Worm (Caenorhabditis elegans) whole organism, L3 larva: ENCODE data around the gene clec-153.

Source experiments
- R02D3.7 ChIP-seq: fragments of 150-350 bp; optimal IDR thresholded peaks from 2 replicates; lab custom pipeline; 2014; ENCODE audit warnings: missing biosample characterization, missing genetic modification characterization
- ZK546.5 ChIP-seq: sonication (generic microtip); optimal IDR thresholded peaks from 2 replicates; lab custom pipeline; 2017; ENCODE audit warnings: missing biosample characterization, missing genetic modification characterization
- ceh-16 ChIP-seq: sonication (generic microtip); optimal IDR thresholded peaks from 2 replicates; lab custom pipeline; 2017; ENCODE audit warnings: missing biosample characterization, missing genetic modification characterization
- ceh-82 ChIP-seq: fragments of 150-350 bp; optimal IDR thresholded peaks from 2 replicates; lab custom pipeline; 2014; ENCODE audit warnings: missing biosample characterization, missing genetic modification characterization
- daf-12 ChIP-seq: fragments of 150-350 bp; optimal IDR thresholded peaks from 2 replicates; lab custom pipeline; 2014; ENCODE audit warnings: missing biosample characterization, missing genetic modification reagents, missing genetic modification characterization
- egl-27 ChIP-seq: sonication (generic microtip); optimal IDR thresholded peaks from 4 replicates; lab custom pipeline; 2017; ENCODE audit warnings: missing biosample characterization, missing genetic modification reagents, missing genetic modification characterization
- elt-2 ChIP-seq: sonication (generic microtip); optimal IDR thresholded peaks from 2 replicates; lab custom pipeline; 2016; ENCODE audit warnings: missing genetic modification reagents, mild to moderate bottlenecking, missing genetic modification characterization, missing compliant biosample characterization
- elt-3 ChIP-seq, 3 experiments: fragments of 150-350 bp in 1 of 3; sonication (generic microtip) in 2 of 3; optimal IDR thresholded peaks; 2 replicates in 2 of 3; 4 replicates in 1 of 3; lab custom pipeline; 2014 to 2017; ENCODE audit warnings: missing biosample characterization in 3 of 3, missing genetic modification characterization in 3 of 3
- fkh-10 ChIP-seq: sonication (generic microtip); optimal IDR thresholded peaks from 2 replicates; lab custom pipeline; 2017; ENCODE audit warnings: missing biosample characterization, missing genetic modification reagents, missing genetic modification characterization
- fkh-2 ChIP-seq: fragments of 150-350 bp; optimal IDR thresholded peaks from 2 replicates; lab custom pipeline; 2014; ENCODE audit warnings: missing biosample characterization, missing genetic modification reagents, missing genetic modification characterization
- fos-1 ChIP-seq: fragments of 150-350 bp; optimal IDR thresholded peaks from 2 replicates; lab custom pipeline; 2014; ENCODE audit warnings: missing biosample characterization, missing genetic modification characterization
- jun-1 ChIP-seq: fragments of 150-350 bp; optimal IDR thresholded peaks from 2 replicates; lab custom pipeline; 2014; ENCODE audit warnings: missing biosample characterization, missing genetic modification reagents, missing genetic modification characterization
- lin-15B ChIP-seq: fragments of 150-350 bp; optimal IDR thresholded peaks from 2 replicates; lab custom pipeline; 2014; ENCODE audit warnings: missing biosample characterization, missing genetic modification characterization
- lsy-12 ChIP-seq: sonication (generic microtip); optimal IDR thresholded peaks from 2 replicates; lab custom pipeline; 2016; ENCODE audit warnings: mild to moderate bottlenecking, missing genetic modification characterization, missing compliant biosample characterization
- mdl-1 ChIP-seq: fragments of 150-350 bp; optimal IDR thresholded peaks from 2 replicates; lab custom pipeline; 2014; ENCODE audit warnings: missing biosample characterization, missing genetic modification characterization
- mml-1 ChIP-seq: fragments of 150-350 bp; sonication (generic microtip); optimal IDR thresholded peaks from 3 replicates; lab custom pipeline; 2014; ENCODE audit warnings: missing biosample characterization, missing genetic modification characterization
- nhr-12 ChIP-seq: fragments of 150-350 bp; optimal IDR thresholded peaks from 2 replicates; lab custom pipeline; 2014; ENCODE audit warnings: missing biosample characterization, missing genetic modification characterization
- nhr-237 ChIP-seq: fragments of 150-350 bp; optimal IDR thresholded peaks from 2 replicates; lab custom pipeline; 2014; ENCODE audit warnings: missing biosample characterization, missing genetic modification characterization
- nhr-25 ChIP-seq: sonication (generic microtip); optimal IDR thresholded peaks from 2 replicates; lab custom pipeline; 2017; ENCODE audit warnings: missing biosample characterization, missing genetic modification characterization
- nhr-43 ChIP-seq: sonication (generic microtip); optimal IDR thresholded peaks from 2 replicates; lab custom pipeline; 2016; ENCODE audit warnings: mild to moderate bottlenecking, missing genetic modification characterization, missing compliant biosample characterization; ENCODE audit not compliant: poor library complexity, severe bottlenecking
- nhr-76 ChIP-seq: fragments of 150-350 bp; sonication (generic microtip); optimal IDR thresholded peaks from 5 replicates; lab custom pipeline; 2014; ENCODE audit warnings: missing biosample characterization, missing genetic modification characterization
- pqm-1 ChIP-seq: fragments of 150-350 bp; optimal IDR thresholded peaks from 2 replicates; lab custom pipeline; 2017; ENCODE audit warnings: missing biosample characterization, missing genetic modification characterization, inconsistent platforms
- skn-1 ChIP-seq: fragments of 150-350 bp; optimal IDR thresholded peaks from 2 replicates; lab custom pipeline; 2014; ENCODE audit warnings: missing biosample characterization, missing genetic modification characterization
- snpc-4 ChIP-seq: fragments of 150-350 bp; optimal IDR thresholded peaks from 2 replicates; lab custom pipeline; 2014; ENCODE audit warnings: missing biosample characterization, missing genetic modification characterization
- tbx-2 ChIP-seq: sonication (generic microtip); optimal IDR thresholded peaks from 2 replicates; lab custom pipeline; 2016; ENCODE audit warnings: mild to moderate bottlenecking, missing genetic modification characterization, missing compliant biosample characterization
- unc-39 ChIP-seq: sonication (generic microtip); optimal IDR thresholded peaks from 4 replicates; lab custom pipeline; 2017; ENCODE audit warnings: missing biosample characterization, missing genetic modification characterization
- unc-62 ChIP-seq: fragments of 150-350 bp; sonication (generic microtip); optimal IDR thresholded peaks from 4 replicates; lab custom pipeline; 2014; ENCODE audit warnings: missing biosample characterization, missing genetic modification reagents, missing genetic modification characterization
- ztf-11 ChIP-seq: fragments of 150-350 bp; optimal IDR thresholded peaks from 2 replicates; lab custom pipeline; 2014; ENCODE audit warnings: missing biosample characterization, missing genetic modification characterization

Gene clec-153

DNA sequence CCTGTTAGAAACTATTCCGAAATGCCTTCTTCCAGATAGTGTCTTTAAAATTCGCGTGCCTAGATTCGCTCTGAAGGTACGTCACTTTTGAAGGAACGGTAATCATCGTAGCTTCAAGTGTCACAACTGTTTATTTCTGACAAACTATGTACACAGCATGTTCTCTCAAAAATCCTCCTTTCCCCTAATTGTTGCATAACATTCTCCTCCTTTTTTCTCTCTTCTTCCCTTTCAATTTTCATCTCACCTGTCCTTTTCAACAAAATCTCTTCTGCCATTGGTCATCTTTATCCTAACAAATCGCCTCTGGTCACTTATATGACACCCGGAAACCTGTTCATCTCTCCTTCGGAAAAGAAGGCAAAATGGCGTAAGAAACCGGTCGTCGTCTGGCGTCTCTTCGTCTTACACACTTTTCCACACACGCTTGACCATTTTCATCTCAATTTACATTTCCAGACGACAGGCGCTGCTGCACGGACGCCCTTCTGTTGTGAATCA is 18.9 kb upstream of the clec-153 start, which contains the start of gene lips-3:
lips-3 (plus strand) TSS at position 458 of the 501 bp plus-strand sequence.
- no peak for TF ChIP-seq skn-1 (tag; lab: Kevin White, UChicago)
- no peak for TF ChIP-seq snpc-4 (tag; lab: Kevin White, UChicago)
- TF ChIP-seq ceh-82 (tag; lab: Kevin White, UChicago): no peak
- no peak for TF ChIP-seq unc-62 (GFP tag; lab: Kevin White, UChicago)
- peak; percentile 77 for TF ChIP-seq nhr-25 (tag; lab: Kevin White, UChicago)
- no peak for TF ChIP-seq nhr-76 (tag; lab: Kevin White, UChicago)
- TF ChIP-seq egl-27 (tag; lab: Kevin White, UChicago): no peak
- TF ChIP-seq unc-39 (tag; lab: Kevin White, UChicago): no peak

DNA sequence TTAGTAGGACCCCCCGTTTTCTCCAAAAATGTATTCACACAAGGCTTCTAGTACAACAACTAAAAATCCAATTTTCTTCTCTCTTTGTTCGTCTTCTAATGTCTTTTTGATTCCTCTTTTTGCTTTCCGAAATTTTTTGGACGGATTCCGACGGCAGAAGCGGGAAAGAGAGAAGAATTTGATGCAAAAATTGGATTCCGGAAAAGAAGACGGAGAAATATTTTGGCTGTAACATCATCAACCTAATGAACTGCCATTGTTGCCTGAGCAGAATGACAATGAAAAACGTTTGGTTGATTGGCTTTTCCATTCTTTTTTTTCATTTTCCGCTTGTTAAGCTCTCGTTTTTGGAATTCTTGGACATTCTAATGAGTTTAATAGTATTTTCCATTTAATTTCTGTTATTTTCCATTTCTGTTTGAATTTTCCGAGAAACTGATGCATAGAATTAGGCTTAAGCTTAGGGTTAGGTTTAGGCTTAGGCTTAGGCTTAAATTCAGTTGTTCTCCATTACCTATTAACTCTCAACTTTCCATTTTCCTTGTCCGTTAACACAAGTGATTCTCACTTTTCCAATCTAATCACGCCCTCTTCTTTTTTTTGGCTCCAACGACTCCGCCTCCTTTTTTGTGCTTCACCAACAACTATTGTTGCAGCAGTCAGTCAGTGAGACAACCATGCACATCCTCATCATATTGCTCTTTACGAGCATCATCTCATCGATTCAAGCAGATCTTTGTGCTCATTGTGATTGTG is 12.5 kb upstream of the clec-153 start, which contains the start of gene lron-5:
lron-5 (plus strand) TSS at position 655 of the 756 bp plus-strand sequence.
- no peak for TF ChIP-seq ceh-16
- peak; percentile 60 for TF ChIP-seq fkh-10 (GFP tag; lab: Kevin White, UChicago)

DNA sequence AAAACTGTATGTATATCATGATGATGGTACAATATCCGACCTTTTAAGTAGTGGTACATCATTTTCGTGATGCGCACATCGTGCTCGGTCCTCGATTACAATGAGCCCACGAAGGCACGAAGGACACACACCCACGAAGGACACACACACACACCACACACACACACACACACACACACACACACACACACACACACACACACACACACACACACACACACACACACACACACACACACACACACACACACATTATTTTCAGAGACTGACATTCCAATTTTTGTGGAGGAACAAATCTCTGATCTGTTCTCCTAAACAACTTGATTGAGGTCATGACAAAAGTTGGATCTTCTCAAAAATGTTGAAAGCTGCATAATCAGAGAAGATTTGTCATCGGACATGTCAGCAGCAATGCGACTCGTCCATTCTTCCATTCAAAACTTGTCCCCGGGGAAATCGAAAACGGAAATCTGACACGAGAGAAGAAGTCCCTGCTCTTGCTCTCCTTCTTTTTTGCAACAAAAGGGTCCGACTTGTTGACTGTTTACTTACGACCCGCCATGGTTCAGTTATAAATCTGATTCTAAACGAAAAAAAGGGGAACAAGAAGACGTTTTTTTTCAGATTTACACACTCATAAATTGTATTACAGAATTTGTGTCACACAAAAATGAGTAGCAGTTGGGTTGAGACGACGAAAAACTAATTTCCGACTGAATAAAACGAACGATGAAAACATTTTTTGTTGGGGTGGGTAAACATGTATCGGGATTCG is 8.7 kb upstream of the clec-153 start:
- TF ChIP-seq fkh-10 (GFP tag; lab: Kevin White, UChicago) (peak; percentile 93), fkh-2 (tag; lab: Kevin White, UChicago) (no peak), ztf-11 (no peak), daf-12 (tag; lab: Kevin White, UChicago) (no peak), lin-15B (tag; lab: Kevin White, UChicago) (no peak), mdl-1 (tag; lab: Kevin White, UChicago) (no peak), nhr-43 (tag; lab: Kevin White, UChicago) (no peak)

DNA sequence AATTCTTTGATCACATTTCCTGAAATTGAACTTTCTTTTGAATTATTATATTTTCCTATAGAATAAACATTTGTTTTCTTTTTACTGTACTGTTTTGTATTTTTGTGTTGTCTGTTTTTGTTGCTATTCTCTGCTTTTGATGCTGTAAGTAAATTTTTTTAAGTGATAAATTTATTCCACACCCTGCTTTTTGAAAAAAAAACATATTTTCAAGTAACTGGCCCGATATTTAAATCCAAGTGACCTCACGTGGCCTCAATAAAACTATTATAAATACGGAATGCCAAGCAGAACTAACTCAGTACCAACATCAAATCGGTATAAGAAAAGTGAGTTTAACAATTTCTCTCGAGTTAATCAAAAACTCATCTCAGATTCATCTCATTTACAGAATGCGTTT is 6.9 kb upstream of the clec-153 start, which contains the start of gene clec-151:
clec-151 (plus strand) TSS at position 301 of the 400 bp plus-strand sequence.
- TF ChIP-seq tbx-2 (tag; lab: Kevin White, UChicago): no peak
- no peak for TF ChIP-seq lsy-12

DNA sequence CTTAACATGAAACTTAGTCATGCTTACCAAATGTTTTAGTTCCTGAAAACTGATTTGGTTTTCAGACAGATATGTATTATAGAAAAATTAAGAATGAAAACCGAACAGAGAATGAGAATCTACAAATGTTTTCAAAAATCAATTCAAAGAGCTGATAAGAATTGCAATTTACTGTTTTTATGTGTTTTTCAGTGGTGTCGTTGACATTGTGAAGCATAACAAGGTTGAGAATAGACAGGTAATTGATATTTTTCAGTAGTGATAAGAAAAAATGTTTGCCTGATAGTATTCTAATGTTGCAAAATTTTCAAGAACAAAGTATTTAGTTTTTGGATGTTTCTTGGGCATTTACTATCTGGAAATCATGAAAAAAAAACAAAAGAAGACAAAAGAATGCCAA is 8.2 kb downstream of the clec-153 start, which contains the start of gene pfas-1:
pfas-1 (minus strand) TSS at position 49 of the 400 bp plus-strand sequence.
- TF ChIP-seq elt-2 (peak; percentile 79), pqm-1 (tag; lab: Kevin White, UChicago) (peak; percentile 57), R02D3.7 (no peak)

DNA sequence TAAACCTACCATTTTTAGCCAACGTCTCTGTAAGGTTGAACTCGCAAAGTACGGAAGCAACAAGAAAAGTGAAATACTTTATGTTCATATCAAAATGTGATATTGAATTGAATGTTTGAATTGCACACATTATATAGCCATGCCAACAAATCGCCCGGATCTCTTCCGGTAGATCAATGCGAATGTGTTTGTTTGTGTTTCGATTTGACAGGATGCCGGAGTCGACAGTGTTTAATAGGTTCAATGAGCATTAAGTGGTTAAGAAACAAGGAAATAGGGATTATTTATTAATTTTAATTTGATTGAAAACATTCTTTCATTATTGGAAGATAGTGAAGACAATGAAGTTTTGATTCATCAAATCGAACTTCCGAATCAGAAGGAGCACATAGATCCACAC is 11.2 kb downstream of the clec-153 start, which contains the start of gene pqn-29:
pqn-29 (minus strand) TSS at position 101 of the 400 bp plus-strand sequence.
- no peak for TF ChIP-seq R02D3.7
- no peak for TF ChIP-seq elt-3 (tag; optimal IDR thresholded peaks at IDR 0.05; lab: Kevin White, UChicago)
- TF ChIP-seq mdl-1 (tag; lab: Kevin White, UChicago): no peak
- TF ChIP-seq pqm-1 (tag; lab: Kevin White, UChicago): no peak
- no peak for TF ChIP-seq fos-1

DNA sequence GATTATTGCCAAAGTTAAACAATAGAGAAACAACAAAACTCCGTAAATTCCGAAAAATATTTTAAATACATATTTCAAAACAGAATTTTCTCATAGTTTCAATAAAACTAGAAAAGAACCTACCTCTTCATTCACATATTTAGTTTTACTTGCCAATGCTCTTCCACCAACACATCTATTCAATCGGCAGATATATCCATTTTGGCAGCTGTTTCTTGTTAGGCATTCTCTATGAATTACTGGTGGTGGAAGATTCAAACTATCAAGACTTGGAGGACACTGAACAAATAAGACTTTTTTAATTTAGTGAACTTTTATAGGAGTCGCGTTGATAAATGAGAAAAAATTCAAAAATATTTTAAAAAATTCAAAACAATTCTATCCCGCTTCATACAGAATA is 12.3 kb downstream of the clec-153 start:
- no peak for TF ChIP-seq mml-1 (tag; lab: Kevin White, UChicago)

DNA sequence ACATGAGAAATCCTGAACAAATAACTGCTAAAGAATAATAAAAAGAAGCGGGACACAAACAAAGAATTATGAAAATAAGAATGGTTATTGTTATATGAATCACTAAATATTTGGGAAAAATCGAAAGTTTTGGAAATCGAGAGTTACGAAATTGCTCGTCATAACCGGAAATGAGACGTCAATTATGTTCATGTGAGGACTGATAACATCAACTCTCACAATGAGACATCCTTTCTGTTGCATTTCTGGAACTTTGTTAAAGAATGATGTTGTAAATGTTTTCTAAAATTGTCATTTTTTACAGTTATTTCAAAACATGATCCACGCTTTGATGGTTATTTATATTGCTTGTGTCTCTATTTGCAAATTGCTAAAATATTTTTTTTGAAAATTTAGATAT is 12.8 kb downstream of the clec-153 start, which contains the start of gene T23F11.6:
T23F11.6 (minus strand) TSS at position 45 of the 400 bp plus-strand sequence.
- no peak for TF ChIP-seq nhr-237
- no peak for TF ChIP-seq ZK546.5 (tag; lab: Kevin White, UChicago)
- TF ChIP-seq jun-1: no peak
- no peak for TF ChIP-seq nhr-12 (tag; lab: Kevin White, UChicago)
- peak; percentile 59 for TF ChIP-seq pqm-1 (tag; lab: Kevin White, UChicago)
- TF ChIP-seq elt-2: peak; percentile 44
